Worm (Caenorhabditis elegans) whole organism, midembryonic: ENCODE results near the gene folt-2.

ENCODE experiments used
- T22C8.4 ChIP-seq: fragments of 200-800 bp; sonication (Bioruptor generic); IDR thresholded peaks from 2 replicates; pipeline ENCODE4 v1.3.6; 2022; ENCODE audit warnings: missing genetic modification characterization, missing compliant biosample characterization
- flt-1 ChIP-seq: fragments of 200-800 bp; sonication (Bioruptor generic); IDR thresholded peaks from 2 replicates; pipeline ENCODE4 v1.3.6; 2022; ENCODE audit warnings: missing genetic modification characterization, missing compliant biosample characterization
- klf-2 ChIP-seq: fragments of 200-800 bp; sonication (Bioruptor generic); conservative IDR thresholded peaks from 2 replicates; pipeline ENCODE4 v1.3.6; 2022; ENCODE audit warnings: missing genetic modification reagents, missing genetic modification characterization, missing compliant biosample characterization
- med-1 ChIP-seq: sonication (generic microtip); optimal IDR thresholded peaks from 2 replicates; lab custom pipeline; 2017; ENCODE audit warnings: missing genetic modification characterization, mild to moderate bottlenecking, missing compliant biosample characterization, antibody characterized with exemption, missing genetic modification reagents; ENCODE audit not compliant: insufficient read depth
- ztf-23 ChIP-seq: fragments of 200-800 bp; sonication (Bioruptor generic); IDR thresholded peaks from 2 replicates; pipeline ENCODE4 v1.3.6; 2022; ENCODE audit warnings: missing genetic modification reagents, missing genetic modification characterization, missing compliant biosample characterization
- ztf-29 ChIP-seq: fragments of 200-800 bp; sonication (Bioruptor generic); IDR thresholded peaks from 2 replicates; pipeline ENCODE4 v1.3.6; 2022; ENCODE audit warnings: missing genetic modification reagents, missing genetic modification characterization, missing compliant biosample characterization

ce11 chrV:2857842-2858241 is 17.6 kb downstream of the folt-2 start, which contains the start of gene srj-55:
- TF ChIP-seq ztf-23 (GFP tag; lab: Robert Waterston, UW), result no peak
- no peak for TF ChIP-seq flt-1
- no peak for TF ChIP-seq klf-2 (GFP tag; lab: Robert Waterston, UW)
- TF ChIP-seq ztf-29, result no peak
- TF ChIP-seq med-1 (GFP tag; lab: Kevin White, UChicago), result no peak
- no peak for TF ChIP-seq T22C8.4 (GFP tag; lab: Robert Waterston, UW)
